Worm (Caenorhabditis elegans) whole organism, young adult: ENCODE measurements around the gene pigq-1.
A peak's percentile ranks its signal among the peaks of the same experiment; 100 is the strongest.

Source experiments
- F33H1.4 ChIP-seq: fragments of 200-800 bp; sonication (Bioruptor generic); IDR thresholded peaks from 2 replicates; pipeline ENCODE4 v1.3.6; 2022; ENCODE audit warnings: missing genetic modification reagents, missing genetic modification characterization, missing compliant biosample characterization
- F39B2.1 ChIP-seq: fragments of 200-800 bp; sonication (Bioruptor generic); IDR thresholded peaks from 2 replicates; pipeline ENCODE4 v1.3.6; 2022; ENCODE audit warnings: missing genetic modification reagents, missing genetic modification characterization, missing compliant biosample characterization
- F55B11.4 ChIP-seq: sonication (generic microtip); optimal IDR thresholded peaks from 2 replicates; lab custom pipeline; 2016; ENCODE audit warnings: missing compliant biosample characterization, missing genetic modification characterization, borderline replicate concordance; ENCODE audit not compliant: insufficient read depth
- F57A8.1 ChIP-seq: fragments of 200-800 bp; sonication (Bioruptor generic); optimal IDR thresholded peaks from 2 replicates; lab custom pipeline; 2018; ENCODE audit warnings: mild to moderate bottlenecking, missing genetic modification characterization, moderate library complexity, missing compliant biosample characterization
- F57C9.4 ChIP-seq: sonication (generic microtip); optimal IDR thresholded peaks from 2 replicates; lab custom pipeline; 2017; ENCODE audit warnings: mild to moderate bottlenecking, missing genetic modification characterization, missing compliant biosample characterization
- K11D2.4 ChIP-seq: fragments of 200-800 bp; sonication (Bioruptor generic); IDR thresholded peaks from 2 replicates; pipeline ENCODE4 v1.3.6; 2022; ENCODE audit warnings: missing genetic modification reagents, missing genetic modification characterization, missing compliant biosample characterization
- T07F8.4 ChIP-seq: sonication (generic microtip); optimal IDR thresholded peaks from 2 replicates; lab custom pipeline; 2016; ENCODE audit warnings: mild to moderate bottlenecking, missing genetic modification characterization, moderate library complexity, missing compliant biosample characterization
- ZK185.1 ChIP-seq: sonication (generic microtip); optimal IDR thresholded peaks from 2 replicates; lab custom pipeline; 2016; ENCODE audit warnings: mild to moderate bottlenecking, missing genetic modification characterization, missing compliant biosample characterization; ENCODE audit not compliant: poor library complexity, severe bottlenecking
- ama-1 ChIP-seq, 3 experiments: fragments of 150-350 bp in 1 of 3; sonication (generic microtip) in 2 of 3; optimal IDR thresholded peaks; 2 replicates each; lab custom pipeline; 2014 to 2018; ENCODE audit warnings: missing biosample characterization in 2 of 3, missing genetic modification characterization in 2 of 3, missing genetic modification reagents in 2 of 3
- cebp-2 ChIP-seq: fragments of 200-800 bp; sonication (Bioruptor generic); IDR thresholded peaks from 2 replicates; pipeline ENCODE4 v1.3.6; 2022; ENCODE audit warnings: missing genetic modification characterization, missing compliant biosample characterization
- ceh-91 ChIP-seq: fragments of 200-800 bp; sonication (Bioruptor generic); IDR thresholded peaks from 2 replicates; pipeline ENCODE4 v1.3.6; 2022; ENCODE audit warnings: missing genetic modification reagents, missing genetic modification characterization, missing compliant biosample characterization
- dox-1 ChIP-seq: fragments of 200-800 bp; sonication (Bioruptor generic); IDR thresholded peaks from 2 replicates; pipeline ENCODE4 v1.3.6; 2022; ENCODE audit warnings: missing genetic modification reagents, missing genetic modification characterization, missing compliant biosample characterization
- dpl-1 ChIP-seq: fragments of 150-350 bp; optimal IDR thresholded peaks from 2 replicates; lab custom pipeline; 2014; ENCODE audit warnings: missing biosample characterization, missing genetic modification reagents, missing genetic modification characterization
- efl-1 ChIP-seq: fragments of 150-350 bp; optimal IDR thresholded peaks from 2 replicates; lab custom pipeline; 2014; ENCODE audit warnings: missing biosample characterization, missing genetic modification reagents, missing genetic modification characterization
- egl-44 ChIP-seq: fragments of 200-800 bp; sonication (Bioruptor generic); IDR thresholded peaks from 2 replicates; pipeline ENCODE4 v1.3.6; 2022; ENCODE audit warnings: missing genetic modification reagents, missing genetic modification characterization, missing compliant biosample characterization
- ekl-4 ChIP-seq: fragments of 200-800 bp; sonication (Bioruptor generic); IDR thresholded peaks from 2 replicates; pipeline ENCODE4 v1.3.6; 2022; ENCODE audit warnings: missing genetic modification reagents, missing genetic modification characterization, missing compliant biosample characterization
- gei-17 ChIP-seq: fragments of 200-800 bp; sonication (Bioruptor generic); optimal IDR thresholded peaks from 2 replicates; lab custom pipeline; 2018; ENCODE audit warnings: mild to moderate bottlenecking, missing genetic modification characterization, missing compliant biosample characterization
- hmg-1.2 ChIP-seq: fragments of 200-800 bp; sonication (Bioruptor generic); IDR thresholded peaks from 2 replicates; pipeline ENCODE4 v1.3.6; 2022; ENCODE audit warnings: missing genetic modification reagents, missing genetic modification characterization, missing compliant biosample characterization
- hsf-1 ChIP-seq: fragments of 200-800 bp; sonication (Bioruptor generic); IDR thresholded peaks from 2 replicates; pipeline ENCODE4 v1.3.6; 2022; ENCODE audit warnings: missing genetic modification reagents, missing genetic modification characterization, missing compliant biosample characterization
- let-607 ChIP-seq, 2 experiments: fragments of 200-800 bp in 1 of 2; sonication (Bioruptor generic) in 1 of 2; sonication (generic microtip) in 1 of 2; optimal IDR thresholded peaks; 2 replicates each; lab custom pipeline; 2016 to 2018; ENCODE audit warnings: mild to moderate bottlenecking in 2 of 2, missing compliant biosample characterization in 2 of 2, missing genetic modification characterization in 2 of 2, moderate library complexity in 2 of 2, missing genotype in 1 of 2
- lin-26 ChIP-seq: fragments of 200-800 bp; sonication (Bioruptor generic); IDR thresholded peaks from 2 replicates; pipeline ENCODE4 v1.3.6; 2022; ENCODE audit warnings: missing genetic modification reagents, missing genetic modification characterization, missing compliant biosample characterization
- lin-54 ChIP-seq: fragments of 200-800 bp; sonication (Bioruptor generic); optimal IDR thresholded peaks from 2 replicates; lab custom pipeline; 2018; ENCODE audit warnings: mild to moderate bottlenecking, missing genetic modification characterization, missing compliant biosample characterization
- lsy-27 ChIP-seq: sonication (generic microtip); optimal IDR thresholded peaks from 2 replicates; lab custom pipeline; 2017; ENCODE audit warnings: missing genetic modification characterization, mild to moderate bottlenecking, missing compliant biosample characterization, antibody characterized with exemption, missing genotype, borderline replicate concordance; ENCODE audit not compliant: insufficient read depth
- madf-6 ChIP-seq: fragments of 200-800 bp; sonication (Bioruptor generic); IDR thresholded peaks from 2 replicates; pipeline ENCODE4 v1.3.6; 2022; ENCODE audit warnings: missing genetic modification reagents, missing genetic modification characterization, missing compliant biosample characterization
- mel-28 ChIP-seq: sonication (generic microtip); optimal IDR thresholded peaks from 2 replicates; lab custom pipeline; 2016; ENCODE audit warnings: borderline replicate concordance, mild to moderate bottlenecking, missing genetic modification characterization, missing compliant biosample characterization
- nfya-2 ChIP-seq: fragments of 200-800 bp; sonication (Bioruptor generic); IDR thresholded peaks from 2 replicates; pipeline ENCODE4 v1.3.6; 2022; ENCODE audit warnings: missing genetic modification reagents, missing genetic modification characterization, missing compliant biosample characterization
- nhr-179 ChIP-seq: sonication (generic microtip); optimal IDR thresholded peaks from 2 replicates; lab custom pipeline; 2016; ENCODE audit warnings: mild to moderate bottlenecking, missing genetic modification characterization, missing compliant biosample characterization
- nhr-80 ChIP-seq: sonication (generic microtip); optimal IDR thresholded peaks from 2 replicates; lab custom pipeline; 2016; ENCODE audit warnings: missing genetic modification characterization, missing compliant biosample characterization
- pha-4 ChIP-seq: fragments of 150-350 bp; sonication (generic microtip); optimal IDR thresholded peaks from 2 replicates; lab custom pipeline; 2014; ENCODE audit warnings: missing biosample characterization, missing genetic modification reagents, missing genetic modification characterization
- rpc-1 ChIP-seq, 2 experiments: fragments of 150-350 bp in 1 of 2; sonication (generic microtip) in 1 of 2; optimal IDR thresholded peaks; 2 replicates each; lab custom pipeline; 2014 to 2018; ENCODE audit warnings: missing biosample characterization in 1 of 2, missing genetic modification characterization in 1 of 2, missing genetic modification reagents in 1 of 2, missing genotype in 1 of 2
- sdz-38 ChIP-seq: sonication (generic microtip); optimal IDR thresholded peaks from 2 replicates; lab custom pipeline; 2016; ENCODE audit warnings: missing genotype, missing genetic modification characterization, missing compliant biosample characterization
- snpc-3.4 ChIP-seq: sonication (generic microtip); optimal IDR thresholded peaks from 2 replicates; lab custom pipeline; 2017; ENCODE audit warnings: missing genetic modification characterization, mild to moderate bottlenecking, missing compliant biosample characterization, antibody characterized with exemption, moderate library complexity, missing genotype, missing genetic modification reagents
- somi-1 ChIP-seq: fragments of 200-800 bp; sonication (Bioruptor generic); optimal IDR thresholded peaks from 2 replicates; lab custom pipeline; 2018; ENCODE audit warnings: mild to moderate bottlenecking, missing genetic modification characterization, missing compliant biosample characterization
- tbp1 ChIP-seq: fragments of 200-800 bp; sonication (Bioruptor generic); optimal IDR thresholded peaks from 2 replicates; lab custom pipeline; 2018; ENCODE audit warnings: mild to moderate bottlenecking, missing genetic modification characterization, missing compliant biosample characterization
- unc-130 ChIP-seq: sonication (generic microtip); optimal IDR thresholded peaks from 2 replicates; lab custom pipeline; 2016; ENCODE audit warnings: missing genetic modification reagents, missing genetic modification characterization, missing compliant biosample characterization
- ztf-3 ChIP-seq: fragments of 200-800 bp; sonication (Bioruptor generic); optimal IDR thresholded peaks from 2 replicates; lab custom pipeline; 2018; ENCODE audit warnings: mild to moderate bottlenecking, missing genetic modification characterization, missing compliant biosample characterization

The pigq-1 gene

ce11 chrIV:11130774-11131173 is 16.3 kb downstream of the pigq-1 start:
- TF ChIP-seq efl-1 (GFP tag; lab: Kevin White, UChicago) (no peak), ama-1 (optimal IDR thresholded peaks at IDR 0.05; lab: Kevin White, UChicago) (no peak), ama-1 (GFP tag; optimal IDR thresholded peaks at IDR 0.05; lab: Kevin White, UChicago) (peak in 1 of 2 experiments; percentile 44), nhr-80 (tag; lab: Kevin White, UChicago) (peak; percentile 45), ceh-91 (GFP tag; lab: Robert Waterston, UW) (no peak), hmg-1.2 (GFP tag; lab: Robert Waterston, UW) (peak; percentile 29; the same call in 1 of the 2 replicates), F57A8.1 (no peak), lsy-27 (no peak), rpc-1 (optimal IDR thresholded peaks at IDR 0.05; lab: Kevin White, UChicago) (no peak), rpc-1 (tag; optimal IDR thresholded peaks at IDR 0.05; lab: Kevin White, UChicago) (no peak), unc-130 (no peak), K11D2.4 (no peak), snpc-3.4 (tag; lab: Kevin White, UChicago) (no peak), sdz-38 (tag; lab: Kevin White, UChicago) (no peak), let-607 (tag; optimal IDR thresholded peaks at IDR 0.05; lab: Kevin White, UChicago) (peak in 1 of 2 experiments; percentile 8), F55B11.4 (no peak), ztf-3 (GFP tag; lab: Kevin White, UChicago) (no peak)

- no peak for TF ChIP-seq lin-26 (GFP tag; lab: Robert Waterston, UW)
- no peak for TF ChIP-seq T07F8.4
- no peak for TF ChIP-seq efl-1 (GFP tag; lab: Kevin White, UChicago)
- no peak for TF ChIP-seq ekl-4 (GFP tag; lab: Robert Waterston, UW)
Observed at ce11 chrIV:11126028-11126427, 21.0 kb downstream of the pigq-1 start.

- TF ChIP-seq F39B2.1 (GFP tag; lab: Robert Waterston, UW): no peak
- no peak for TF ChIP-seq tbp1 (GFP tag; lab: Kevin White, UChicago)
- no peak for TF ChIP-seq ZK185.1
- no peak for TF ChIP-seq dox-1 (GFP tag; lab: Robert Waterston, UW)
- TF ChIP-seq nhr-179 (tag; lab: Kevin White, UChicago): no peak
- TF ChIP-seq madf-6 (GFP tag; lab: Robert Waterston, UW): no peak
- no peak for TF ChIP-seq hsf-1 (GFP tag; lab: Robert Waterston, UW)
- TF ChIP-seq nfya-2 (GFP tag; lab: Robert Waterston, UW): no peak
- TF ChIP-seq F57C9.4: no peak
- no peak for TF ChIP-seq cebp-2
- no peak for TF ChIP-seq efl-1 (GFP tag; lab: Kevin White, UChicago)
- no peak for TF ChIP-seq somi-1 (GFP tag; lab: Kevin White, UChicago)
- no peak for TF ChIP-seq F33H1.4 (GFP tag; lab: Robert Waterston, UW)
- TF ChIP-seq pha-4: no peak
- no peak for TF ChIP-seq ekl-4 (GFP tag; lab: Robert Waterston, UW)
- TF ChIP-seq rpc-1 (optimal IDR thresholded peaks at IDR 0.05; lab: Kevin White, UChicago): no peak
- no peak for TF ChIP-seq rpc-1 (tag; optimal IDR thresholded peaks at IDR 0.05; lab: Kevin White, UChicago)
- no peak for TF ChIP-seq mel-28 (tag; lab: Kevin White, UChicago)
- TF ChIP-seq egl-44 (GFP tag; lab: Robert Waterston, UW): no peak
- TF ChIP-seq K11D2.4: no peak
Observed at ce11 chrIV:11126004-11126027, 21.2 kb downstream of the pigq-1 start, which contains the start of gene swsn-4. Gene swsn-4 (plus strand): TSS chrIV:11126024.

ce11 chrIV:11125604-11126003 is 21.4 kb downstream of the pigq-1 start:
- TF ChIP-seq gei-17 (GFP tag; lab: Kevin White, UChicago): no peak
- TF ChIP-seq lin-54 (GFP tag; lab: Kevin White, UChicago): peak; percentile 11
- no peak for TF ChIP-seq dpl-1 (GFP tag; lab: Kevin White, UChicago)
